Fruit fly (Drosophila melanogaster): ENCODE data around the gene Myo61F.

Myo61F gene

dm6 chr3L:1318241-1318640, at the start of gene Myo61F:
Gene Myo61F, plus strand, starts transcription at chr3L:1318480.
- TF ChIP-seq h (optimal IDR thresholded peaks at IDR 0.05), result no peak
- TF ChIP-seq ttk (optimal IDR thresholded peaks at IDR 0.05), result no peak
- TF ChIP-seq Myc (optimal IDR thresholded peaks at IDR 0.05), result no peak
- TF ChIP-seq insv (optimal IDR thresholded peaks at IDR 0.05), result no peak
- no peak for TF ChIP-seq Sin3A (optimal IDR thresholded peaks at IDR 0.05)
- TF ChIP-seq psq (optimal IDR thresholded peaks at IDR 0.05), result no peak

- TF ChIP-seq psq (optimal IDR thresholded peaks at IDR 0.05) (no peak), insv (optimal IDR thresholded peaks at IDR 0.05) (no peak), h (optimal IDR thresholded peaks at IDR 0.05) (no peak), ttk (optimal IDR thresholded peaks at IDR 0.05) (no peak), Myc (optimal IDR thresholded peaks at IDR 0.05) (no peak)
Measured at dm6 chr3L:1269013-1269412, 49.3 kb upstream of the Myo61F start.

DNA sequence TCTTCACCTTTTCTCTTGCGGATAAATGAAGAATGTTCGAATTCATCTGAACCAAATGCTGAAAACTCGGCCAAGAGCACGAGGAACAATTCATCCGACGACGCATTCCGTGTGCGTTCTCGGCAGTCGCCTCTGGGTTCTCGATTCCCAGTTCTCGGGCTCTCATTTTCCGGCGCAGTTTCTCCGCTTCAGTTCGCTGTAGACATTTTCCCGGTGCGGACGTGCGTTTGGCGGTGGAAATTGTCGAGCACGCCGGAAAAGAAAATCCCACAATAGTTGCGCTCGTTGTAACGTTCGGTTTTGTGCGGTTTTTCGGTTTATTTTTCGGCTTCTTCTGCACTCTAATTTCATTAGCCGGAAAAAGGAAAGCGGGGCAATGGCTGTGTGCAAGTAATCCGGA, 42.5 kb upstream of the Myo61F start, which contains the start of gene CG32333:
Gene CG32333 (plus strand): TSS at position 190 of the 400 bp plus-strand sequence.
- TF ChIP-seq Myc (optimal IDR thresholded peaks at IDR 0.05), result no peak

DNA sequence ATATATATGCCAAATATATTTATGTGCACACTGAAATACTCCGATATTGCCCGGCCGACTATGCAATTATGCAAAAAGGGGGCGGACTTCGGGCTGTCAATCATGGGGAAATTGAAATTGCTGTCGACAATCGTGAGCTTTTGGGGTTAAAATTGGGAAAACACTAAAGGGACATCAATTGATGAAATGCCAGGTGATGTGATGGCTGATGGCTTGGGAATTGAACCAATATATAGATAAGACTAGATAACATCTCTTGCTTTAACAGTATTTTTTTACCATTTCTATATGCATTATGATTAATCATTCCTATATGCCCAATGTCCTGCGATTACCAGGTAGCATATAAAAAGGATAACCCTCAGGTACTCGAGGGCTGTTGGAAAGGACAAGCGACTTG, 40.3 kb upstream of the Myo61F start:
- TF ChIP-seq Myc (optimal IDR thresholded peaks at IDR 0.05), result no peak

DNA sequence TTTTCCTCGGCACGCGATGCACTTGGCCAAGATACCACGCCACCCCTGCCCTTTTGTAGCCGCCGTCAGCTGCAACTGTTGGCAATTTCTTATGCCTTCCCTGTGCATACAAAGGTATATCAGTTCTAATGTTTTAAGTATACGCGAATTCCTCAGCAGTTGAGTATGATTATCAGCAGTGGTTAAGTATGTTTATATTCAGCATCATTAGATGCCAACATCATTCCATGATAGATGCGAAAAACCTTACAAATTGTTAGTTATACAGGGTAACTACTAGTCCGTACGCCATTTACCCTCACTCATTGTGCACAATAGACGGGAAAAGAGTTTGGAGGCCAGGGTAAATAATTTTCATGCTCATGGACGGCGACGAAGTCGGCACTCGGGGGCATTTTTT, 38.6 kb upstream of the Myo61F start:
- TF ChIP-seq psq (optimal IDR thresholded peaks at IDR 0.05), result no peak
- no peak for TF ChIP-seq h (optimal IDR thresholded peaks at IDR 0.05)
- no peak for TF ChIP-seq ttk (optimal IDR thresholded peaks at IDR 0.05)
- no peak for TF ChIP-seq insv (optimal IDR thresholded peaks at IDR 0.05)
- TF ChIP-seq Myc (optimal IDR thresholded peaks at IDR 0.05), result no peak
- TF ChIP-seq Sin3A (optimal IDR thresholded peaks at IDR 0.05), result no peak

- TF ChIP-seq ttk (optimal IDR thresholded peaks at IDR 0.05) (no peak), Sin3A (optimal IDR thresholded peaks at IDR 0.05) (no peak), insv (optimal IDR thresholded peaks at IDR 0.05) (no peak), h (optimal IDR thresholded peaks at IDR 0.05) (no peak), Myc (optimal IDR thresholded peaks at IDR 0.05) (no peak), psq (optimal IDR thresholded peaks at IDR 0.05) (no peak)
Measured at dm6 chr3L:1280890-1281622, 37.2 kb upstream of the Myo61F start.

DNA sequence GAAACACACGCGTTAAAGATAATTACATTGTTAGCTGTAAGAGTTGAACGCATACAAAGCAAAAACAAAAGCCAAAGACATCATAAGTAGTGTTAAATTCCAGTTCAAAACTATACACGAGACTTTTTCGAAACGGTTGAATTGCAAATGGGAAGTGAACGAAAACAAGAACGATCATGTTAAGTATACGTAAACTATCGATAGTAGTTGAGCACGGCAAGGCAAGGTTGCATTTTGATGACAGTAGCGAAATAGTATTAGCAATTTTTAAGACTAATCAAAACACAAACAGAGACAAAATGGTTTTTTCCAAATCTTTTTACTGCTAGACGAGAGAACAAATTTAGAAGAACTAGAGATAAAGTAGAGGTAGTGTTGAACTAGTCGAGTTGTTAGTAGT, 23.4 kb upstream of the Myo61F start:
- TF ChIP-seq ttk (optimal IDR thresholded peaks at IDR 0.05), result no peak
- TF ChIP-seq h (optimal IDR thresholded peaks at IDR 0.05), result no peak
- TF ChIP-seq insv (optimal IDR thresholded peaks at IDR 0.05), result no peak
- TF ChIP-seq psq (optimal IDR thresholded peaks at IDR 0.05), result no peak

- TF ChIP-seq insv (optimal IDR thresholded peaks at IDR 0.05) (no peak), psq (optimal IDR thresholded peaks at IDR 0.05) (no peak), ttk (optimal IDR thresholded peaks at IDR 0.05) (no peak), h (optimal IDR thresholded peaks at IDR 0.05) (no peak), Sin3A (optimal IDR thresholded peaks at IDR 0.05) (no peak), Myc (optimal IDR thresholded peaks at IDR 0.05) (no peak)
Measured at dm6 chr3L:1295693-1296092, 22.6 kb upstream of the Myo61F start, which contains the start of gene Rabex-5. Gene Rabex-5, plus strand, starts transcription at chr3L:1295913.

- no peak for TF ChIP-seq insv (optimal IDR thresholded peaks at IDR 0.05)
- TF ChIP-seq h (optimal IDR thresholded peaks at IDR 0.05), result no peak
- no peak for TF ChIP-seq ttk (optimal IDR thresholded peaks at IDR 0.05)
- TF ChIP-seq Sin3A (optimal IDR thresholded peaks at IDR 0.05), result no peak
- TF ChIP-seq psq (optimal IDR thresholded peaks at IDR 0.05), result no peak
- no peak for TF ChIP-seq Myc (optimal IDR thresholded peaks at IDR 0.05)
Measured at dm6 chr3L:1298509-1298908, 19.8 kb upstream of the Myo61F start, which contains the start of gene scf. Gene scf, plus strand, starts transcription at chr3L:1298672.

- TF ChIP-seq ttk (optimal IDR thresholded peaks at IDR 0.05) (no peak), Sin3A (optimal IDR thresholded peaks at IDR 0.05) (no peak), Myc (optimal IDR thresholded peaks at IDR 0.05) (no peak), psq (optimal IDR thresholded peaks at IDR 0.05) (no peak), h (optimal IDR thresholded peaks at IDR 0.05) (no peak), insv (optimal IDR thresholded peaks at IDR 0.05) (no peak)
Measured at dm6 chr3L:1300076-1300635, 18.1 kb upstream of the Myo61F start.

DNA sequence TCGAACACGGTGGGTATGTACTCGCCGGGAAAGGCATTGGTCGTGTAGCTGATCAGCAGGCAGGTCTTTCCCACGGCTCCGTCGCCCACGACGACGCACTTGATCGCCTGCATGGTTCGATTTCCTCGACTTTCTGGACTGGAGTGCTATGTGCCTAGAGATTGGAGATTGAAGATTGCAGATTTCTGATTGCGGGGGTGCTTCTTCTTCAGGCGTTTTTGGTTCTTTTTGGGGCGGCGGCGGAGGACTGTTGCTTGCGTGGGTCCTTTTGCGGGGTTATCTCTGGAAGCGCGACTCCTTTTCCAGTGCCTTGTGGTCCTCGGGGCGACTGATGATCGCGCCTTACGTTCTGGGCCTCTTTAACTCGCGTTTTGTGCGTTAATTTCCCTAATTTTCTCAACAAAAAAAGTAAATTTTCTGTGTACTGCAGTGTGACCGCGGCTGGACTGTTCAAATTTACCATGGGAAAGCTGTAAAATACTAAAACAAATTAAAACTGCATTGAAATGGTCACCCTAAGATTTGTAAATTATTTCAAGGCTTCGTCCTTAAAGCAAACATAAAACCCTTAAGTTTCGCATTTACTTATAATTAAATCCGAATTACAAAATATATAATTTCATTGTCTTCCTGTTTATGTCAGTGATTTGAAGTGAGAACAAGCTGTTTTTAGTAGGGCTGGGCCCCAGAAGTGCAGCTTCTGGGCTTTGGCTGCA, 15.9 kb upstream of the Myo61F start, which contains the start of the genes Rac1 and Acat2:
Gene Rac1 (minus strand): TSS at position 450 of the 716 bp plus-strand sequence.
Gene Acat2 (plus strand): TSS at position 711 of the 716 bp plus-strand sequence.
- TF ChIP-seq h (optimal IDR thresholded peaks at IDR 0.05), result no peak
- TF ChIP-seq Sin3A (optimal IDR thresholded peaks at IDR 0.05), result no peak
- TF ChIP-seq Myc (optimal IDR thresholded peaks at IDR 0.05), result no peak
- no peak for TF ChIP-seq ttk (optimal IDR thresholded peaks at IDR 0.05)
- TF ChIP-seq insv (optimal IDR thresholded peaks at IDR 0.05), result no peak
- no peak for TF ChIP-seq psq (optimal IDR thresholded peaks at IDR 0.05)

DNA sequence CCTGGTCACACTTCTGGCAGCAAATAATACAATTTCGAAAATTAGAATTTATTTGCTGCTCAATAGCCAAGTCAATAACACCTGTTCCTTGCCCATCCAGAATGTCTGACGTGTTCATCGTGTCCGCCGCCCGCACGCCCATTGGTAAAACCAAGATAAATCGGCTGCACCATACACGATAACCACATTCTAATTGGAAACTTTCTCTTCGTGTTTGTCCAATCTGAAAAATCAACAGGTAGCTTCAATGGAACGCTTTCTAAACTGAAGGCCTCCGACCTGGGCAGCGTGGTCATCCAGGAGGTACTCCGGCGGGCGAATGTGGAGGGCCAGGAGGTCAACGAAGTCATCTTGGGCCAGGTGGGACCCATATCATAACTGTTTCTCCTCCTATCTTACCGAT, 15.3 kb upstream of the Myo61F start:
- TF ChIP-seq ttk (optimal IDR thresholded peaks at IDR 0.05), result no peak
- no peak for TF ChIP-seq psq (optimal IDR thresholded peaks at IDR 0.05)
- TF ChIP-seq insv (optimal IDR thresholded peaks at IDR 0.05), result no peak
- no peak for TF ChIP-seq h (optimal IDR thresholded peaks at IDR 0.05)
- TF ChIP-seq Myc (optimal IDR thresholded peaks at IDR 0.05), result no peak
- TF ChIP-seq Sin3A (optimal IDR thresholded peaks at IDR 0.05), result no peak

All from Kc167 (cell line).